Fruit fly (Drosophila melanogaster): ENCODE data around the gene CG1662.

dm6 chrX:13338113-13338512 is 49.2 kb upstream of the CG1662 start, which contains the start of gene CG15747:
- TF ChIP-seq CG8478 (optimal IDR thresholded peaks at IDR 0.05), result no peak
- peak in 1 of 2 experiments; percentile 12 for TF ChIP-seq CTCF (optimal IDR thresholded peaks at IDR 0.05)
